Worm (Caenorhabditis elegans) whole organism, L2 larva: Measurements from ENCODE around the gene F47D12.7.

ENCODE experiments used
- C34F6.9 ChIP-seq: fragments of 150-350 bp; optimal IDR thresholded peaks from 2 replicates; lab custom pipeline; 2014; ENCODE audit warnings: missing biosample characterization, missing genetic modification characterization
- F13H6.1 ChIP-seq: sonication (generic microtip); optimal IDR thresholded peaks from 2 replicates; lab custom pipeline; 2016; ENCODE audit warnings: missing genetic modification characterization, missing compliant biosample characterization
- Y55F3AM.14 ChIP-seq: fragments of 200-800 bp; sonication (Bioruptor generic); optimal IDR thresholded peaks from 2 replicates; lab custom pipeline; 2018; ENCODE audit warnings: mild to moderate bottlenecking, missing genetic modification characterization, missing compliant biosample characterization
- ZK546.5 ChIP-seq: sonication (generic microtip); optimal IDR thresholded peaks from 2 replicates; lab custom pipeline; 2017; ENCODE audit warnings: missing biosample characterization, missing genetic modification characterization
- alr-1 ChIP-seq: fragments of 150-350 bp; optimal IDR thresholded peaks from 2 replicates; lab custom pipeline; 2014; ENCODE audit warnings: missing biosample characterization, missing genetic modification characterization
- aly-2 ChIP-seq: fragments of 150-350 bp; optimal IDR thresholded peaks from 2 replicates; lab custom pipeline; 2014; ENCODE audit warnings: missing biosample characterization, missing genetic modification characterization
- ama-1 ChIP-seq: fragments of 150-350 bp; optimal IDR thresholded peaks from 2 replicates; lab custom pipeline; 2018; ENCODE audit warnings: inconsistent platforms
- blmp-1 ChIP-seq: sonication (generic microtip); optimal IDR thresholded peaks from 2 replicates; lab custom pipeline; 2017; ENCODE audit warnings: missing genetic modification characterization, mild to moderate bottlenecking, missing compliant biosample characterization, antibody characterized with exemption, moderate library complexity; ENCODE audit not compliant: insufficient read depth
- ceh-16 ChIP-seq: fragments of 150-350 bp; optimal IDR thresholded peaks from 2 replicates; lab custom pipeline; 2014; ENCODE audit warnings: missing biosample characterization, missing genetic modification characterization
- ceh-82 ChIP-seq: fragments of 150-350 bp; optimal IDR thresholded peaks from 2 replicates; lab custom pipeline; 2014; ENCODE audit warnings: missing biosample characterization, missing genetic modification characterization
- crh-2 ChIP-seq: sonication (generic microtip); optimal IDR thresholded peaks from 2 replicates; lab custom pipeline; 2017; ENCODE audit warnings: missing biosample characterization, missing genetic modification characterization
- egl-27 ChIP-seq: sonication (generic microtip); optimal IDR thresholded peaks from 3 replicates; lab custom pipeline; 2017; ENCODE audit warnings: missing biosample characterization, missing genetic modification reagents, missing genetic modification characterization
- elt-1 ChIP-seq: fragments of 150-350 bp; optimal IDR thresholded peaks from 2 replicates; lab custom pipeline; 2014; ENCODE audit warnings: missing biosample characterization, missing genetic modification characterization
- elt-3 ChIP-seq: sonication (generic microtip); optimal IDR thresholded peaks from 2 replicates; lab custom pipeline; 2017; ENCODE audit warnings: missing biosample characterization, missing genetic modification characterization
- fos-1 ChIP-seq: fragments of 150-350 bp; optimal IDR thresholded peaks from 2 replicates; lab custom pipeline; 2014; ENCODE audit warnings: missing biosample characterization, missing genetic modification characterization
- lin-11 ChIP-seq: fragments of 150-350 bp; sonication (generic microtip); optimal IDR thresholded peaks from 2 replicates; lab custom pipeline; 2014; ENCODE audit warnings: missing biosample characterization, missing genetic modification characterization, inconsistent platforms, mixed read lengths
- lin-39 ChIP-seq: fragments of 150-350 bp; optimal IDR thresholded peaks from 2 replicates; lab custom pipeline; 2014; ENCODE audit warnings: missing biosample characterization, missing genetic modification reagents, missing genetic modification characterization
- lsy-2 ChIP-seq, 2 experiments: fragments of 150-350 bp in 1 of 2; sonication (generic microtip) in 1 of 2; optimal IDR thresholded peaks; 2 replicates each; lab custom pipeline; 2014 to 2017; ENCODE audit warnings: missing biosample characterization in 2 of 2, missing genetic modification characterization in 2 of 2
- mab-5 ChIP-seq: fragments of 150-350 bp; optimal IDR thresholded peaks from 2 replicates; lab custom pipeline; 2014; ENCODE audit warnings: missing biosample characterization, missing genetic modification characterization
- mdl-1 ChIP-seq, 2 experiments: fragments of 150-350 bp in 1 of 2; sonication (generic microtip) in 1 of 2; optimal IDR thresholded peaks; 2 replicates each; lab custom pipeline; 2017; ENCODE audit warnings: missing biosample characterization in 2 of 2, missing genetic modification characterization in 2 of 2
- nhr-10 ChIP-seq: sonication (generic microtip); optimal IDR thresholded peaks from 2 replicates; lab custom pipeline; 2017; ENCODE audit warnings: missing biosample characterization, missing genetic modification characterization
- nhr-11 ChIP-seq: fragments of 150-350 bp; optimal IDR thresholded peaks from 2 replicates; lab custom pipeline; 2014; ENCODE audit warnings: missing biosample characterization, missing genetic modification characterization
- nhr-12 ChIP-seq: fragments of 150-350 bp; optimal IDR thresholded peaks from 2 replicates; lab custom pipeline; 2014; ENCODE audit warnings: missing biosample characterization, missing genetic modification characterization
- nhr-129 ChIP-seq: fragments of 150-350 bp; optimal IDR thresholded peaks from 2 replicates; lab custom pipeline; 2014; ENCODE audit warnings: missing biosample characterization, missing genetic modification characterization
- nhr-21 ChIP-seq: fragments of 150-350 bp; optimal IDR thresholded peaks from 2 replicates; lab custom pipeline; 2014; ENCODE audit warnings: missing biosample characterization, missing genetic modification characterization
- nhr-25 ChIP-seq: fragments of 150-350 bp; sonication (generic microtip); optimal IDR thresholded peaks from 3 replicates; lab custom pipeline; 2014; ENCODE audit warnings: missing biosample characterization, missing genetic modification characterization
- nhr-6 ChIP-seq: fragments of 150-350 bp; optimal IDR thresholded peaks from 2 replicates; lab custom pipeline; 2014; ENCODE audit warnings: missing biosample characterization, missing genetic modification characterization
- nhr-77 ChIP-seq: fragments of 150-350 bp; optimal IDR thresholded peaks from 2 replicates; lab custom pipeline; 2014; ENCODE audit warnings: missing biosample characterization, missing genetic modification characterization
- peb-1 ChIP-seq: fragments of 150-350 bp; optimal IDR thresholded peaks from 2 replicates; lab custom pipeline; 2014; ENCODE audit warnings: missing biosample characterization, missing genetic modification characterization
- sem-4 ChIP-seq: fragments of 150-350 bp; optimal IDR thresholded peaks from 2 replicates; lab custom pipeline; 2014; ENCODE audit warnings: missing biosample characterization, missing genetic modification reagents, missing genetic modification characterization
- sma-3 ChIP-seq: sonication (generic microtip); optimal IDR thresholded peaks from 2 replicates; lab custom pipeline; 2016; ENCODE audit warnings: missing genetic modification reagents, missing genetic modification characterization, missing compliant biosample characterization
- sma-9 ChIP-seq, 2 experiments: fragments of 150-350 bp in 1 of 2; sonication (generic microtip) in 1 of 2; optimal IDR thresholded peaks; 2 replicates each; lab custom pipeline; 2014 to 2016; ENCODE audit warnings: missing genetic modification characterization in 2 of 2, mild to moderate bottlenecking in 1 of 2, missing biosample characterization in 1 of 2, missing compliant biosample characterization in 1 of 2, missing genetic modification reagents in 1 of 2, moderate library complexity in 1 of 2
- snpc-4 ChIP-seq: fragments of 150-350 bp; optimal IDR thresholded peaks from 2 replicates; lab custom pipeline; 2014; ENCODE audit warnings: missing biosample characterization, missing genetic modification characterization
- unc-39 ChIP-seq: fragments of 150-350 bp; optimal IDR thresholded peaks from 2 replicates; lab custom pipeline; 2014; ENCODE audit warnings: missing biosample characterization, missing genetic modification characterization
- unc-55 ChIP-seq: fragments of 150-350 bp; sonication (generic microtip); optimal IDR thresholded peaks from 3 replicates; lab custom pipeline; 2014; ENCODE audit warnings: missing biosample characterization, missing genetic modification reagents, missing genetic modification characterization
- unc-62 ChIP-seq: fragments of 150-350 bp; optimal IDR thresholded peaks from 2 replicates; lab custom pipeline; 2014; ENCODE audit warnings: missing biosample characterization, missing genetic modification reagents, missing genetic modification characterization
- zag-1 ChIP-seq: fragments of 150-350 bp; optimal IDR thresholded peaks from 2 replicates; lab custom pipeline; 2014; ENCODE audit warnings: missing biosample characterization, missing genetic modification characterization
- ztf-1 ChIP-seq: fragments of 200-800 bp; sonication (Bioruptor generic); conservative IDR thresholded peaks from 2 replicates; pipeline ENCODE4 v1.3.6; 2022; ENCODE audit warnings: missing genetic modification characterization, missing compliant biosample characterization
- ztf-11 ChIP-seq: sonication (generic microtip); optimal IDR thresholded peaks from 2 replicates; lab custom pipeline; 2017; ENCODE audit warnings: missing biosample characterization, missing genetic modification characterization
- ztf-4 ChIP-seq: fragments of 150-350 bp; optimal IDR thresholded peaks from 2 replicates; lab custom pipeline; 2014; ENCODE audit warnings: missing biosample characterization, missing genetic modification characterization

The F47D12.7 gene

DNA sequence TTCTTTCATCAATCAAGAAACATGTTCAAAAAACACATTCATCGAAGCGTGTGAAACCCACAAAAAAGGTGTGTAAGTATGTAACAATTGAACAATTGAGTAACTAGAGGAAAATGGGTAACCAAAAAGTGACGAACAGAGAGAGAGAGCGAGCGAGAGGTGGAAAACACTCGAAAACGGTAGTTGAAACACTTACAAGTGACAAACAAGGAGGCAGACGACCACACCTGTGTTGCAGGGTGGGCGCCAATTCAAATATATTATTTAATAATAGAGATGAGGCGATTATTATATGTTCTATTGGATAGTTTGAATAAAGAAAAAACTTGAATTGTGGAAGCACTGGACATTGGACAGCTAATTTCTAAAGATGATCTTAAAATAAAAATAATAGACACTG lies 6.5 kb downstream of the F47D12.7 start:
- TF ChIP-seq nhr-129: peak; percentile 2
- TF ChIP-seq ZK546.5 (tag; lab: Kevin White, UChicago): no peak

- TF ChIP-seq ama-1 (no peak), nhr-21 (no peak), fos-1 (peak; percentile 41), elt-3 (tag; lab: Kevin White, UChicago) (no peak)
- TF ChIP-seq, all 48 proteins: peak for 1
Measured at ce11 chrIII:6287195-6287594, 8.6 kb downstream of the F47D12.7 start, which contains the start of gene F47D12.6. F47D12.6 (minus strand) TSS chrIII:6287295.

DNA sequence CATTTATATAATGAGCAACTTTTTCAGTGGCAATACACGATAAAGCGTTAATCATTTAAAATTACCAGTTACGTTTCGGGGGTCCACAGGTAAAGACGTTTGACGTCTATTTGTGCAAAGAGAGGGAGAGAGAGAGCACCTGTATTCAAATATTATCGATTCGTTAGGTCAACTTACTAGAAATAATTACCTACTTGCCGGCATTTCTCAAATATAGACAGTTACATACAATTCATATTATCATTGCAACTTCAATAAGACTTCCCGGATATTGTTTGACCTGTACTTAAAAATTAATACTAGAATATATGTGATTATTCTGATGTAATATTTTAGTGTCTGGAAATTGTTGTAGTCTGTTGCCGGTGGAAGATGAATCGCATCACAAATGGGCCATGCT lies 9.9 kb downstream of the F47D12.7 start, which contains the start of gene gadr-3:
Gene gadr-3 (minus strand): TSS at position 101 of the 400 bp plus-strand sequence.
- no peak for TF ChIP-seq lin-39 (tag; lab: Kevin White, UChicago)
- no peak for TF ChIP-seq C34F6.9 (tag; lab: Kevin White, UChicago)
- no peak for TF ChIP-seq sem-4 (tag; lab: Kevin White, UChicago)
- TF ChIP-seq ztf-11 (tag; lab: Kevin White, UChicago): no peak
- TF ChIP-seq ZK546.5 (tag; lab: Kevin White, UChicago): no peak
- TF ChIP-seq ztf-4: no peak
- no peak for TF ChIP-seq F13H6.1 (tag; lab: Kevin White, UChicago)
- no peak for TF ChIP-seq mdl-1 (tag; optimal IDR thresholded peaks at IDR 0.05; lab: Kevin White, UChicago)
- TF ChIP-seq aly-2 (tag; lab: Kevin White, UChicago): no peak
- TF ChIP-seq lin-11 (tag; lab: Kevin White, UChicago): no peak
- no peak for TF ChIP-seq alr-1 (tag; lab: Kevin White, UChicago)
- TF ChIP-seq fos-1: no peak
- TF ChIP-seq blmp-1 (tag; lab: Kevin White, UChicago): no peak
- TF ChIP-seq nhr-11 (tag; lab: Kevin White, UChicago): no peak
- TF ChIP-seq mab-5 (tag; lab: Kevin White, UChicago): no peak
- no peak for TF ChIP-seq nhr-12 (tag; lab: Kevin White, UChicago)
- TF ChIP-seq unc-39 (tag; lab: Kevin White, UChicago): no peak

- TF ChIP-seq lsy-2 (tag; optimal IDR thresholded peaks at IDR 0.05; lab: Kevin White, UChicago) (no peak), lin-11 (tag; lab: Kevin White, UChicago) (no peak), ama-1 (no peak), mab-5 (tag; lab: Kevin White, UChicago) (no peak), unc-62 (GFP tag; lab: Kevin White, UChicago) (no peak), nhr-6 (no peak), Y55F3AM.14 (GFP tag; lab: Kevin White, UChicago) (no peak), sma-9 (GFP tag; optimal IDR thresholded peaks at IDR 0.05; lab: Kevin White, UChicago) (no peak), sma-9 (tag; optimal IDR thresholded peaks at IDR 0.05; lab: Kevin White, UChicago) (no peak), crh-2 (no peak)
- TF ChIP-seq, all 48 proteins: peak for 0
Measured at ce11 chrIII:6283024-6283423, 12.8 kb downstream of the F47D12.7 start.

ce11 chrIII:6280070-6280596 lies 15.7 kb downstream of the F47D12.7 start, which contains the start of gene hmg-1.2:
hmg-1.2 (plus strand) TSS chrIII:6280380.
- peak; percentile 76 for TF ChIP-seq blmp-1 (tag; lab: Kevin White, UChicago)
- no peak for TF ChIP-seq nhr-77
- no peak for TF ChIP-seq lin-39 (tag; lab: Kevin White, UChicago)
- peak; percentile 89 for TF ChIP-seq nhr-21
- TF ChIP-seq mab-5 (tag; lab: Kevin White, UChicago): peak; percentile 43
- TF ChIP-seq crh-2: peak; percentile 83
- peak; percentile 73 for TF ChIP-seq ztf-4
- peak; percentile 66 for TF ChIP-seq snpc-4 (tag; lab: Kevin White, UChicago)
- peak; percentile 68 for TF ChIP-seq fos-1
- TF ChIP-seq nhr-10 (tag; lab: Kevin White, UChicago): no peak
- peak; percentile 65 for TF ChIP-seq sem-4 (tag; lab: Kevin White, UChicago)
- peak; percentile 87 for TF ChIP-seq nhr-6
- TF ChIP-seq nhr-25 (tag; lab: Kevin White, UChicago): peak; percentile 83
- no peak for TF ChIP-seq nhr-11 (tag; lab: Kevin White, UChicago)
- peak; percentile 88 for TF ChIP-seq egl-27
- peak; percentile 43 for TF ChIP-seq lin-11 (tag; lab: Kevin White, UChicago)
- TF ChIP-seq ceh-82 (tag; lab: Kevin White, UChicago): no peak
- no peak for TF ChIP-seq ztf-11 (tag; lab: Kevin White, UChicago)
- TF ChIP-seq zag-1 (tag; lab: Kevin White, UChicago): peak; percentile 52
- no peak for TF ChIP-seq ztf-1 (GFP tag; lab: Robert Waterston, UW)
- TF ChIP-seq mdl-1 (tag; optimal IDR thresholded peaks at IDR 0.05; lab: Kevin White, UChicago): peak; percentile 54 to 75
- TF ChIP-seq ZK546.5 (tag; lab: Kevin White, UChicago): peak; percentile 5
- TF ChIP-seq sma-3 (GFP tag; lab: Kevin White, UChicago): peak; percentile 74
- no peak for TF ChIP-seq aly-2 (tag; lab: Kevin White, UChicago)
- TF ChIP-seq nhr-12 (tag; lab: Kevin White, UChicago): no peak
- peak; percentile 44 for TF ChIP-seq unc-62 (GFP tag; lab: Kevin White, UChicago)
- TF ChIP-seq ceh-16: peak; percentile 64
- TF ChIP-seq nhr-129: peak; percentile 93
- peak; percentile 83 for TF ChIP-seq C34F6.9 (tag; lab: Kevin White, UChicago)
- TF ChIP-seq elt-1: no peak
- TF ChIP-seq unc-55 (GFP tag; lab: Kevin White, UChicago): peak; percentile 82
- no peak for TF ChIP-seq ama-1
- no peak for TF ChIP-seq elt-3 (tag; lab: Kevin White, UChicago)
- TF ChIP-seq alr-1 (tag; lab: Kevin White, UChicago): peak; percentile 35
- no peak for TF ChIP-seq peb-1 (tag; lab: Kevin White, UChicago)
